Fruit fly (Drosophila melanogaster): ENCODE measurements around the gene CG7632.

CG7632 gene

DNA sequence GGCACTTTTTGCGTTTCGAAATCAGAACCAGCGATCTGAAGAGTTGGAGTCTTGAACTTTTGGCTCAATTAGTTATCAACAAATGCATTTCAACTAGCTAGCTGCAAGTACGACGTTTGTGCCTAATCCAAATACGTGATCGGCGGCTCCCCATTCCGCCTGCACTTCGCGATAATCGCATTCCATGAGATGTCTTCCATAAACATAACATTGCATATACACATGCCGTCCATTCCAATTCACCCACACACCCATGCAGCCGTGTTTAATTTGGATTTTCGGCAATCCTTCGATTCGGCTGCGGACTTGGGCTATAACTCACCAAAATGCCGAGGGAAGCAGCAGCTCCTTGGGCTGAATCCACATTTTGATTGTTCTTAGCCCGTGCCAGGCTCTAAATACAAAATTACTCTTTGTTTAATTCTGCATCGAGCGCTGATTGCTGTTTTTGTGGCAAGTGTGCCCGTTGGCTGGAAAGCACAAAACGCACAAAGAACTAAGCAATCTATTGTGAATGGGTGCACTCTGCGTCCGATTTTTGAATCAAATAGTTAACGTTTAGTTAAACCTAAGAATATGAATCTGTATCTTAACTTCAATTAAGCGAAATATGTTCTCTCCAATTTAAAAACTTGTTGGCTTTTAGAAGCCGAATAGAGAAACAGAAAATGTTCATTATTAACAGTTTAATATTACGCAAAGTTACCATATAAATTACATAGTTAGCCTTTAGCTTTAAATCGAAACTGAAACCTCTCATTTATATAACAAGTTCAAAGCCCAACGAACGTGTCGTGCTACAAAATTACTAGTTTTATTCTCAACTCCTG, 39.0 kb downstream of the CG7632 start, which contains the start of the genes Tbc1d8-9 and CG32436 (continued):
- TF ChIP-seq fd3F (GFP tag; optimal IDR thresholded peaks at IDR 0.05) (no peak), pros (GFP tag; optimal IDR thresholded peaks at IDR 0.05) (no peak), sd (tag; optimal IDR thresholded peaks at IDR 0.05) (no peak), CG6272 (GFP tag; IDR thresholded peaks at IDR 0.05) (no peak), vfl (GFP tag; optimal IDR thresholded peaks at IDR 0.05) (no peak), Chrac-16 (GFP tag; optimal IDR thresholded peaks at IDR 0.05) (no peak), zfh1 (GFP tag; IDR thresholded peaks at IDR 0.05) (no peak), NK7.1 (GFP tag; optimal IDR thresholded peaks at IDR 0.05) (no peak), ERR (GFP tag; optimal IDR thresholded peaks at IDR 0.05) (no peak), TFAM (GFP tag; optimal IDR thresholded peaks at IDR 0.05) (no peak), CG30020 (tag; optimal IDR thresholded peaks at IDR 0.05) (no peak), CG6791 (GFP tag; IDR thresholded peaks at IDR 0.05; ENCODE audit: partially characterized antibody) (peak; percentile 62; the same call in 2 of the 3 replicates), trh (GFP tag; optimal IDR thresholded peaks at IDR 0.05) (no peak), Adf1 (GFP tag; IDR thresholded peaks at IDR 0.05) (no peak), CG17186 (GFP tag; optimal IDR thresholded peaks at IDR 0.05) (peak; percentile 95), mld (GFP tag; IDR thresholded peaks at IDR 0.05; ENCODE audit: partially characterized antibody) (no peak), dmrt11E (tag; optimal IDR thresholded peaks at IDR 0.05) (no peak), C15 (GFP tag; IDR thresholded peaks at IDR 0.05) (no peak), Deaf1 (tag; optimal IDR thresholded peaks at IDR 0.05) (no peak), Lpt (GFP tag; optimal IDR thresholded peaks at IDR 0.05) (no peak), CG3163 (GFP tag; optimal IDR thresholded peaks at IDR 0.05) (no peak), Antp (GFP tag; optimal IDR thresholded peaks at IDR 0.05) (no peak), Kr (GFP tag; optimal IDR thresholded peaks at IDR 0.05) (no peak), CG12391 (tag; optimal IDR thresholded peaks at IDR 0.05) (no peak), ci (GFP tag; IDR thresholded peaks at IDR 0.05) (no peak), Sry-δ (GFP tag; optimal IDR thresholded peaks at IDR 0.05) (peak; percentile 51), pita (GFP tag; optimal IDR thresholded peaks at IDR 0.05) (no peak), Dll (GFP tag; IDR thresholded peaks at IDR 0.05; ENCODE audit: partially characterized antibody) (peak; percentile 38; the same call in 1 of the 4 replicates), CG32767 (GFP tag; IDR thresholded peaks at IDR 0.05) (peak; percentile 73), CG10979 (tag; optimal IDR thresholded peaks at IDR 0.05) (peak; percentile 24), Neu2 (GFP tag; optimal IDR thresholded peaks at IDR 0.05; ENCODE audit: borderline replicate concordance) (no peak), bigmax (GFP tag; optimal IDR thresholded peaks at IDR 0.05) (no peak), CG10959 (GFP tag; IDR thresholded peaks at IDR 0.05) (no peak), insv (GFP tag; optimal IDR thresholded peaks at IDR 0.05) (no peak), phol (tag; optimal IDR thresholded peaks at IDR 0.05) (no peak), her (GFP tag; optimal IDR thresholded peaks at IDR 0.05) (no peak), HHEX (GFP tag; optimal IDR thresholded peaks at IDR 0.05) (no peak), dm (GFP tag; optimal IDR thresholded peaks at IDR 0.05) (peak; percentile 1), E2f2 (GFP tag; IDR thresholded peaks at IDR 0.05) (peak; percentile 79), lov (optimal IDR thresholded peaks at IDR 0.05) (no peak), lov (GFP tag; IDR thresholded peaks at IDR 0.05) (no peak), nerfin-1 (tag; optimal IDR thresholded peaks at IDR 0.05) (peak; percentile 84), klu (GFP tag; IDR thresholded peaks at IDR 0.05) (no peak), CG13624 (GFP tag; optimal IDR thresholded peaks at IDR 0.05) (no peak), CG1602 (GFP tag; optimal IDR thresholded peaks at IDR 0.05) (no peak), CG2120 (GFP tag; optimal IDR thresholded peaks at IDR 0.05) (no peak), Awh (GFP tag; IDR thresholded peaks at IDR 0.05) (no peak), dysf (GFP tag; IDR thresholded peaks at IDR 0.05) (no peak), CG4282 (GFP tag; optimal IDR thresholded peaks at IDR 0.05) (no peak), D19B (GFP tag; optimal IDR thresholded peaks at IDR 0.05) (no peak), gro (GFP tag; optimal IDR thresholded peaks at IDR 0.05) (no peak)
